Worm (Caenorhabditis elegans) whole organism, L4 larva: Measurements from ENCODE around the gene C33A12.19.

ENCODE experiments used
- Y105C5A.15 ChIP-seq: fragments of 200-800 bp; sonication (Bioruptor generic); IDR thresholded peaks from 2 replicates; pipeline ENCODE4 v1.3.6; 2022; ENCODE audit warnings: missing genetic modification characterization, missing compliant biosample characterization
- ces-1 ChIP-seq: fragments of 150-350 bp; sonication (generic microtip); optimal IDR thresholded peaks from 4 replicates; lab custom pipeline; 2014; ENCODE audit warnings: missing biosample characterization, missing genetic modification reagents, missing genetic modification characterization
- lin-13 ChIP-seq: fragments of 150-350 bp; optimal IDR thresholded peaks from 2 replicates; lab custom pipeline; 2014; ENCODE audit warnings: missing biosample characterization, missing genetic modification reagents, missing genetic modification characterization
- nhr-102 ChIP-seq: sonication (generic microtip); optimal IDR thresholded peaks from 2 replicates; lab custom pipeline; 2016; ENCODE audit warnings: mild to moderate bottlenecking, missing genetic modification characterization, moderate library complexity, missing compliant biosample characterization
- nhr-11 ChIP-seq: fragments of 150-350 bp; optimal IDR thresholded peaks from 2 replicates; lab custom pipeline; 2014; ENCODE audit warnings: missing biosample characterization, missing genetic modification characterization
- pha-4 ChIP-seq, 2 experiments: fragments of 150-350 bp in 1 of 2; fragments of 200-800 bp in 1 of 2; sonication (Bioruptor generic) in 1 of 2; IDR thresholded peaks in 1 of 2; optimal IDR thresholded peaks in 1 of 2; 2 replicates each; pipeline versions ENCODE4 v1.3.6 to Lab custom; 2014 to 2022; ENCODE audit warnings: missing genetic modification characterization in 2 of 2, missing genetic modification reagents in 2 of 2, missing biosample characterization in 1 of 2, missing compliant biosample characterization in 1 of 2

DNA sequence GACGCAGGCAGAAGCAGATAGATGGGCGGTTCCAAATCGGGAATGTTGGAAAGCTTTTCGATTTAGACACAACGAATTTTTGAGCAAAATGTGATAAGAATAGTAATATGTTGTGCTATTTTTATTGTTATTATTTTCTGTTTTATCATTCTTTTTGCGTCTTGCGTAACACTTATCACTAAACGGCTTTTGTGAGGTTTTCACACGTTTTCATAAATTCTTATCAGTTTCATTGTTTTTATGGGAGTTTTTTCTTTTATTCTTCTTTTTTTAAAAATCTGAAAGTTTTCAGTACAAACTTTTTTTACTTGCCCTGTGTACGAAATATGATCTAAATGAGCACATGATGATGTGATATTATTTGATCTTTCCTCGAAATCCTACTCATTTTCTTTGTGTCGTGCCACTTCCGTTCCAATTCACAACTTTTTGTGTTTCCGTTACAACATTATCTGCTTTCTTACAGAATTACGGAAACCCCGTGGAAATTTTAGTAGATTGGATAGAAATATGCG, 23.6 kb downstream of the C33A12.19 start, which contains the start of gene fbl-1:
- TF ChIP-seq nhr-11 (tag; lab: Kevin White, UChicago) (no peak), lin-13 (GFP tag; lab: Kevin White, UChicago) (no peak), ces-1 (no peak), nhr-102 (tag; lab: Kevin White, UChicago) (no peak), Y105C5A.15 (GFP tag; lab: Robert Waterston, UW) (no peak), pha-4 (GFP tag; IDR thresholded peaks at IDR 0.05; lab: Robert Waterston, UW) (no peak), pha-4 (tag; optimal IDR thresholded peaks at IDR 0.05; lab: Kevin White, UChicago) (no peak)
